Worm (Caenorhabditis elegans): ENCODE data around the gene K08E7.5.

The K08E7.5 gene

DNA sequence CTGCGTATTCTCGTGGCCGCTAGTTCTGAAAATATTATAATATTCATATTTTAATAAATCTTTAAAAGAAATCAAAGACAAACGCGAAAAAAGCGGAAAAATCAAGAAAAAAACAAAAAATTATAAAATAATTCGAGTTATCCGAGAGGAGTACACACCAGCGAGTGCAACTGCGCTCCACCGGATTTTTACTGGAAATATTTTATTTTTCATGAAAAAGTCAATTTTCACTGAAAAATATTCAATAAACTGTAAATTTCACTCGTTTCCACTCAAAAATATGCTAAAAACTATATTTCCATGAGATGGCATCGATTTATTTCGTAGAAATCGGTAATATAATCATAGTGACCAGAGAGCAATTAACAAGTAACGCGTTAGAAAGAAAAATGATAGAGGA is 32.2 kb downstream of the K08E7.5 start, which contains the start of gene Y55D9A.2 (continued):
- no peak for TF ChIP-seq pbrm-1 (GFP tag; IDR thresholded peaks at IDR 0.05)
- TF ChIP-seq attf-6 (GFP tag; IDR thresholded peaks at IDR 0.05) = no peak
- no peak for TF ChIP-seq nfya-1 (tag; optimal IDR thresholded peaks at IDR 0.05; ENCODE audit: borderline replicate concordance, insufficient read depth)
- no peak for TF ChIP-seq egl-18 (GFP tag; IDR thresholded peaks at IDR 0.05)
- no peak for TF ChIP-seq atf-7 (tag; optimal IDR thresholded peaks at IDR 0.05)
- TF ChIP-seq nhr-179 (tag; optimal IDR thresholded peaks at IDR 0.05) = no peak
- no peak for TF ChIP-seq let-526 (GFP tag; IDR thresholded peaks at IDR 0.05)
- TF ChIP-seq F49E8.2 (tag; optimal IDR thresholded peaks at IDR 0.05; ENCODE audit: insufficient read depth) = peak; percentile 40

DNA sequence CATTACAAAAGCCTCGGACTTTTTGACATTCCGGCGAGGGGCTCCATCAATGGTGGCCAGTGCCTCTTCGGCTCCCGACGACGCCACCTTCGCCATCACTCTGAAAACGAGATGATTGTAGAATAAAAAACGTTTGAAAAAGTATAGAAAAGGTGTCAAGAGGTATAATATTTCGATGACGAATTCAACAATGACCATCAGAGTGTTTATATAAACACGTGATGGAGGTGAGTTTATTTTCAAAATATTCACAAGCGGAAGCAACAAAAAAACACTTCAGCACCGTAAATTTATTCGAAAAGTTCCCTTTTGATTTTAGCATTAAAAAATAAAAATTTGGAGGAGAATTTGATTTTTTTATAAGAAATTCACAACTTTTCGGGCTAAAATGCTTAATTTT is 41.5 kb downstream of the K08E7.5 start, which contains the start of gene efa-6:
Gene efa-6 (minus strand): TSS at position 101 of the 400 bp plus-strand sequence.
- TF ChIP-seq ceh-27 (GFP tag; optimal IDR thresholded peaks at IDR 0.05) = no peak
- TF ChIP-seq nhr-179 (tag; optimal IDR thresholded peaks at IDR 0.05) = no peak
- no peak for TF ChIP-seq pha-4 (tag; optimal IDR thresholded peaks at IDR 0.05)
- no peak for TF ChIP-seq F39B2.1 (GFP tag; IDR thresholded peaks at IDR 0.05)
- no peak for TF ChIP-seq mes-4 (tag; optimal IDR thresholded peaks at IDR 0.05)
- TF ChIP-seq aptf-3 (GFP tag; IDR thresholded peaks at IDR 0.05) = no peak
- TF ChIP-seq chd-7 (tag; optimal IDR thresholded peaks at IDR 0.05) = no peak
- TF ChIP-seq attf-3 (GFP tag; conservative IDR thresholded peaks at IDR 0.05) = no peak
- no peak for TF ChIP-seq snpc-1.3 (tag; optimal IDR thresholded peaks at IDR 0.05; ENCODE audit: insufficient read depth)
- no peak for TF ChIP-seq ekl-4 (GFP tag; IDR thresholded peaks at IDR 0.05)
- no peak for TF ChIP-seq Y56A3A.18 (GFP tag; IDR thresholded peaks at IDR 0.05)
- TF ChIP-seq akir-1 (GFP tag; optimal IDR thresholded peaks at IDR 0.05) = no peak
- no peak for TF ChIP-seq hsf-1 (GFP tag; IDR thresholded peaks at IDR 0.05)
- no peak for TF ChIP-seq T26A5.8 (tag; optimal IDR thresholded peaks at IDR 0.05)

DNA sequence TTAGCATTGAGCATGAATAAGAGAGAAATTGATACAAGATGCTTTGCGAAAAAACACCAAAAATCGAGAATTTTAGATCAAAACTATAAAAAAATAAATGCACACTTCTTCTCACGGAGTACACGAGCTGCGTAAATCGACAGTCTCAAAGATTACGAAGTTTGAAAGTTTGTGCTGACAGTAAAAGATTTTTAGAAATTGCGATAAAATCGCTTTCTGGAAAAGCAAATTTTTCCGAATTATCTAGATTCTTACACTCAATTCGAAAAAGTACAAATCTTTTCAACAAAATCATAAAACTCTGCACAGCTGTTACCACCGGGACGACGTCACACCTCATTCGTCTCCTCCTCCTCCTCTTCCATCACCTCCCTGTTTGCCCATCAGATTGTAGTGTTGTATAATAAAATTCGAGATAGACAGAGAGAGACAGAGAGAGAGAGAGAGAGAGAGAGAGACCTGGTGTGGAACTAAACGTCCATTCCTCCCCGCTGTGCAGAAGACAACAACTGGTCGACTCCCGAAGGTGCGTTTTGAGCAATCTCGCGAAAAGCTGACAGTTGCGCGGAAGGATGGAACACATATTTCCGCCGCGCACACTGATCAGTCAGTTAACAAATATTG is 42.1 kb downstream of the K08E7.5 start:
- 0 out of 2 replicates have a peak, but pooled peaks have one; percentile 17 for TF ChIP-seq mcd-1 (GFP tag; IDR thresholded peaks at IDR 0.05)
- 0 out of 2 replicates have a peak, but pooled peaks have one; percentile 35 for TF ChIP-seq zfh-2 (GFP tag; conservative IDR thresholded peaks at IDR 0.05)
- TF ChIP-seq let-607 (tag; optimal IDR thresholded peaks at IDR 0.05) = no peak

DNA sequence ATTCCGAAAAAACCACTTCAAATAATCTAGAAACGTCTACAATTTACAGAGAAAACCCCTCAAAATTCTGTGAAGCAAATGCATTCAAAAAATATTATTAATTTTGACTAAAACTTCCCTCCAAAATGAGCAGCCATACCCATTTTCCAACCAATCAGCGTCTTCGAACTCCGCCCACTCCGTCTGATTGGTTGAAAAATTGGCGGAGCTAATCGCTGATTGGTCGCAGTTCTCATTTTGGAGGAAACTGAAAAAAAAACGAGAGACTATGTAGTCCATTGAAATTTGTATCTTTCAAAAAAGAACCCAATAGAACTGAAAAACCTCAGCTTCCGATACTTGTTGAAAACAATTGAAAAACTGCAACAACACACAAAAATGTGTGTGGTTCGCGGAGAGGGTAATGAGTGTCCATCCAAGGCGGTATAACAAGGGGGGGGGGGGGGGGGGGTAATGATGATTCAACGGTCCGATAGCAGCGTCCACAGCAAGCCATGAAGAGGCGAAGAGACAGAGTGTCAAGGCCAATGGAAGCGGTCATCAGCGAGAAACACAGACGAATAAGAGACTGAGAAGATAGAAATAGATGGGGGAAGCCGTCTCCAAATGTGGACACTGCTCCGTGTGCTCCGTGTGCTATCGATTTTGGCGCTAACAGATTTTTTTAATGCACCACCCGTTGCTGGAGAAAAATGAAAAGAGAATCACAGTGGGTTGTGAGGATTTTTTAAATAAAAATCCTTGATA is 43.9 kb downstream of the K08E7.5 start:
- TF ChIP-seq nfyb-1 (GFP tag; IDR thresholded peaks at IDR 0.05) (peak; percentile 69; the same call in 1 of the 2 replicates), hlh-26 (GFP tag; conservative IDR thresholded peaks at IDR 0.05) (no peak), zfh-2 (GFP tag; conservative IDR thresholded peaks at IDR 0.05) (peak; percentile 72)

DNA sequence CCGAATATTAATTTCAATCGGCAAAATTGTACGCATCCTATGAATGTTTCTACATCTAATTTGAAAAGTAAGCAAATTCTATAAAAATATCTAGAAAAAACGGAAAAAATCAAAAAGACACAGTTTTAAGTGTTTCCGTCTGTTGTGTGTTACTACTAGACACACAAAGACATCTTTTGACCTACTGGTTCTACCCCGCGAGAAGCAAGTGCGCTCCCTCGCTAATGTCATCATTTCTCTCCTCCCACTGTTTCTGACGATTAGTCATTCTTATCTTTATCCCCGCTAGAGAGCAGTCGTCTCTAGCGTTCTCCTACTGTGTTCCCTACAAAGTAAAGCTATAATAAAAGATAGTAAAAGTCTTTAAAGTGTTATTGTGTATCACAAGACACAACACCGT is 44.8 kb downstream of the K08E7.5 start:
- TF ChIP-seq efl-1 (GFP tag; optimal IDR thresholded peaks at IDR 0.05) (peak; percentile 74), madf-6 (GFP tag; IDR thresholded peaks at IDR 0.05) (peak; percentile 84), ceh-27 (GFP tag; optimal IDR thresholded peaks at IDR 0.05) (no peak), xnd-1 (tag; optimal IDR thresholded peaks at IDR 0.05) (peak; percentile 62), ceh-79 (tag; optimal IDR thresholded peaks at IDR 0.05) (no peak)
